Worm (Caenorhabditis elegans) whole organism, L1 larva: ENCODE data around the gene pinn-1.
"Not testable (repeated sequence)": the region's sequence is repeated elsewhere in the genome, so short reads cannot be mapped to it uniquely, and the experiment has no call there.

Source experiments
- egl-13 ChIP-seq: sonication (generic microtip); optimal IDR thresholded peaks from 2 replicates; lab custom pipeline; 2016; ENCODE audit warnings: missing genotype, missing genetic modification reagents, missing genetic modification characterization, missing compliant biosample characterization
- fkh-10 ChIP-seq: sonication (generic microtip); optimal IDR thresholded peaks from 2 replicates; lab custom pipeline; 2017; ENCODE audit warnings: missing biosample characterization, missing genetic modification reagents, missing genetic modification characterization
- jun-1 ChIP-seq: fragments of 150-350 bp; optimal IDR thresholded peaks from 2 replicates; lab custom pipeline; 2014; ENCODE audit warnings: missing biosample characterization, missing genetic modification reagents, missing genetic modification characterization
- lin-15B ChIP-seq: fragments of 150-350 bp; sonication (generic microtip); optimal IDR thresholded peaks from 3 replicates; lab custom pipeline; 2014; ENCODE audit warnings: missing biosample characterization, missing genetic modification characterization
- lin-39 ChIP-seq: fragments of 150-350 bp; optimal IDR thresholded peaks from 2 replicates; lab custom pipeline; 2014; ENCODE audit warnings: missing biosample characterization, missing genetic modification reagents, missing genetic modification characterization
- nhr-12 ChIP-seq: sonication (generic microtip); optimal IDR thresholded peaks from 2 replicates; lab custom pipeline; 2017; ENCODE audit warnings: missing biosample characterization, missing genetic modification characterization
- nhr-20 ChIP-seq: sonication (generic microtip); optimal IDR thresholded peaks from 2 replicates; lab custom pipeline; 2016; ENCODE audit warnings: mild to moderate bottlenecking, missing genetic modification characterization, missing compliant biosample characterization
- nhr-28 ChIP-seq: fragments of 150-350 bp; optimal IDR thresholded peaks from 2 replicates; lab custom pipeline; 2014; ENCODE audit warnings: missing biosample characterization, missing genetic modification characterization
- skn-1 ChIP-seq: fragments of 150-350 bp; optimal IDR thresholded peaks from 2 replicates; lab custom pipeline; 2014; ENCODE audit warnings: missing biosample characterization, missing genetic modification characterization
- unc-30 ChIP-seq: sonication (generic microtip); optimal IDR thresholded peaks from 2 replicates; lab custom pipeline; 2017; ENCODE audit warnings: missing biosample characterization, missing genetic modification characterization
- vab-15 ChIP-seq: sonication (generic microtip); optimal IDR thresholded peaks from 2 replicates; lab custom pipeline; 2017; ENCODE audit warnings: missing genotype, mild to moderate bottlenecking, missing genetic modification characterization, missing compliant biosample characterization
- zip-4 ChIP-seq: fragments of 200-800 bp; sonication (Bioruptor generic); optimal IDR thresholded peaks from 2 replicates; lab custom pipeline; 2018; ENCODE audit warnings: mild to moderate bottlenecking, missing genetic modification characterization, moderate library complexity, missing compliant biosample characterization

Gene pinn-1

DNA sequence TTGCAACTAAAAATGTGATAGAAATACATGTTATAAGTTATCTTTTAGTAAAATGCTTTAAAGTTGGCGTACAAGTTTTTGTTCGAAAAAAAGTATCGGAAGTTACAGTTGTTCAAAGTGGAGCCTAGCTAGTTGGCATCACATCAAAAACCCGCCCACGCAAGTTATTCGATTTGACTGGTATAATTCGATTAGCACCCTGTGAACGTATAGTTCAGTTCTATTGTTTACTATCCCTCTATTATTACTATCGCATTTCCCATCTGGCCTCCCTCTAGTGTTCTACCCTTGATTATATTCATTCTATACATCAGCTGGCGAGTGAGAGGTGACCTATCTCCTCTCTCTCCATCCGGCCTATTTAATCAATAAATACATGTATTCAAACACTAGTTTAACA is 49.8 kb downstream of the pinn-1 start, which contains the start of gene Y110A2AL.4:
Gene Y110A2AL.4, plus strand, starts transcription at position 301 of the 400 bp plus-strand sequence.
- not testable (repeated sequence) for TF ChIP-seq fkh-10 (GFP tag; lab: Kevin White, UChicago); jun-1 (tag; lab: Kevin White, UChicago); nhr-20 (tag; lab: Kevin White, UChicago)

- TF ChIP-seq egl-13 (tag; lab: Kevin White, UChicago), result no peak
- no peak for TF ChIP-seq nhr-28 (tag; lab: Kevin White, UChicago)
- TF ChIP-seq vab-15 (tag; lab: Kevin White, UChicago), result no peak
- no peak for TF ChIP-seq lin-39 (tag; lab: Kevin White, UChicago)
- no peak for TF ChIP-seq lin-15B
- no peak for TF ChIP-seq unc-30 (tag; lab: Kevin White, UChicago)
- TF ChIP-seq zip-4 (GFP tag; lab: Kevin White, UChicago), result no peak
- TF ChIP-seq skn-1, result no peak
- TF ChIP-seq nhr-12 (tag; lab: Kevin White, UChicago), result no peak
- TF ChIP-seq, all 84 proteins: peak for 0
Observed at ce11 chrII:2836853-2837252, 52.0 kb downstream of the pinn-1 start, which contains the start of gene K12H6.7. K12H6.7 (minus strand) TSS chrII:2836953.
